Worm (Caenorhabditis elegans) whole organism, young adult: ENCODE data around the gene dis-3.

ENCODE experiments used
- B0336.3 ChIP-seq: fragments of 200-800 bp; sonication (Bioruptor generic); IDR thresholded peaks from 2 replicates; pipeline ENCODE4 v1.3.6; 2022; ENCODE audit warnings: missing genetic modification characterization, missing compliant biosample characterization
- aptf-2 ChIP-seq: fragments of 200-800 bp; sonication (Bioruptor generic); conservative IDR thresholded peaks from 2 replicates; pipeline ENCODE4 v1.3.6; 2022; ENCODE audit warnings: missing genetic modification reagents, missing genetic modification characterization, missing compliant biosample characterization
- lsl-1 ChIP-seq: fragments of 200-800 bp; sonication (Bioruptor generic); optimal IDR thresholded peaks from 2 replicates; lab custom pipeline; 2018; ENCODE audit warnings: mild to moderate bottlenecking, missing genetic modification characterization, moderate library complexity, missing compliant biosample characterization
- pha-4 ChIP-seq: fragments of 150-350 bp; sonication (generic microtip); optimal IDR thresholded peaks from 2 replicates; lab custom pipeline; 2014; ENCODE audit warnings: missing biosample characterization, missing genetic modification reagents, missing genetic modification characterization
- unc-62 ChIP-seq: fragments of 150-350 bp; optimal IDR thresholded peaks from 2 replicates; lab custom pipeline; 2014; ENCODE audit warnings: missing biosample characterization, missing genetic modification reagents, missing genetic modification characterization
- ztf-18 ChIP-seq: sonication (generic microtip); optimal IDR thresholded peaks from 2 replicates; lab custom pipeline; 2016; ENCODE audit warnings: missing genotype, mild to moderate bottlenecking, missing genetic modification characterization, missing compliant biosample characterization
- ztf-3 ChIP-seq: fragments of 200-800 bp; sonication (Bioruptor generic); optimal IDR thresholded peaks from 2 replicates; lab custom pipeline; 2018; ENCODE audit warnings: mild to moderate bottlenecking, missing genetic modification characterization, missing compliant biosample characterization

DNA sequence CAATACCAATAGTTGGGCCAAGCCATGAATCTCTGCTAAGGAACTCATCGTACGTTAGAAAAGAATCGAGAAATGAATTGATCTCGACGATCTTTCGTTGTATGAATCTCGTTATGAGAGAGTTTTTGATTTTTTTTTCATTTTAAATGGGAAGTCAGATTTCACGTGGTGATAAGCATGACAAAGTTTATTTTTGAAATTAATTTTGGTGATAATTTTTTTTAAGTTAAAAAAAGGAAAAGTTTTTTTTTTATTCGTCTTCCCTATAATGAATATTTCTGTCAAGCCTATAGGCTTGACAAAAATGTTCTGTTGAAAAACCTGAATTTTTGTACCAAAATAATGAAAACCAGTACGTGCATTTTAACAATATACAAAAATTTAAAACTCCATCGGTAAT, 38.8 kb downstream of the dis-3 start, which contains the start of gene K08F4.5:
- TF ChIP-seq B0336.3 (GFP tag; lab: Robert Waterston, UW): no peak
- no peak for TF ChIP-seq pha-4 (tag; lab: Kevin White, UChicago)
- no peak for TF ChIP-seq unc-62
- TF ChIP-seq ztf-3: no peak
- no peak for TF ChIP-seq aptf-2
- TF ChIP-seq lsl-1 (GFP tag; lab: Kevin White, UChicago): no peak
- TF ChIP-seq ztf-18 (tag; lab: Kevin White, UChicago): no peak
